Worm (Caenorhabditis elegans): Measurements from ENCODE around the gene nkat-3.
A peak's percentile ranks its signal among the peaks of the same experiment; 100 is the strongest.

The nkat-3 gene

ce11 chrX:15492759-15493158 is 51.2 kb downstream of the nkat-3 start (continued):
- TF ChIP-seq akir-1 (GFP tag; optimal IDR thresholded peaks at IDR 0.05) = no peak
- TF ChIP-seq ZK185.1 (tag; optimal IDR thresholded peaks at IDR 0.05; ENCODE audit: poor library complexity, severe bottlenecking) = peak; percentile 49
- TF ChIP-seq F52B5.7 (tag; optimal IDR thresholded peaks at IDR 0.05) = no peak
- 0 out of 2 replicates have a peak, but pooled peaks have one; percentile 13 for TF ChIP-seq Y67H2A.10 (GFP tag; conservative IDR thresholded peaks at IDR 0.05)
- TF ChIP-seq F23B12.7 (tag; optimal IDR thresholded peaks at IDR 0.05; ENCODE audit: insufficient read depth) = no peak
- no peak for TF ChIP-seq hrde-1 (tag; optimal IDR thresholded peaks at IDR 0.05; ENCODE audit: borderline replicate concordance)
- no peak for TF ChIP-seq ztf-28 (GFP tag; IDR thresholded peaks at IDR 0.05)
- TF ChIP-seq pha-4 (tag; optimal IDR thresholded peaks at IDR 0.05) = peak; percentile 55
- no peak for TF ChIP-seq ztf-3 (GFP tag; optimal IDR thresholded peaks at IDR 0.05)
- no peak for TF ChIP-seq madf-8 (GFP tag; conservative IDR thresholded peaks at IDR 0.05)
- TF ChIP-seq cebp-1 (GFP tag; IDR thresholded peaks at IDR 0.05) = peak; percentile 72; the same call in 1 of the 2 replicates
- TF ChIP-seq cebp-1 (tag; optimal IDR thresholded peaks at IDR 0.05) = peak; percentile 91
- TF ChIP-seq B0019.2 (GFP tag; conservative IDR thresholded peaks at IDR 0.05) = no peak
- no peak for TF ChIP-seq dpff-1 (tag; optimal IDR thresholded peaks at IDR 0.05)
- no peak for TF ChIP-seq ccch-3 (GFP tag; optimal IDR thresholded peaks at IDR 0.05)
- TF ChIP-seq zfh-2 (GFP tag; conservative IDR thresholded peaks at IDR 0.05) = peak; percentile 97
- TF ChIP-seq F10E7.11 (tag; optimal IDR thresholded peaks at IDR 0.05) = no peak
- TF ChIP-seq him-1 (tag; optimal IDR thresholded peaks at IDR 0.05) = no peak
- no peak for TF ChIP-seq lag-1 (GFP tag; IDR thresholded peaks at IDR 0.05)
- TF ChIP-seq hsf-1 (GFP tag; IDR thresholded peaks at IDR 0.05) = 0 out of 2 replicates have a peak, but pooled peaks have one; percentile 24
- peak; percentile 63 for TF ChIP-seq lin-54 (GFP tag; optimal IDR thresholded peaks at IDR 0.05)
- no peak for TF ChIP-seq bed-1 (GFP tag; IDR thresholded peaks at IDR 0.05)
- TF ChIP-seq ceh-40 (GFP tag; IDR thresholded peaks at IDR 0.05) = 0 out of 2 replicates have a peak, but pooled peaks have one; percentile 17
- no peak for TF ChIP-seq tbx-9 (tag; optimal IDR thresholded peaks at IDR 0.05; ENCODE audit: borderline replicate concordance)
- TF ChIP-seq tlf-1 (GFP tag; optimal IDR thresholded peaks at IDR 0.05) = peak; percentile 61
- TF ChIP-seq K11D2.4 (GFP tag; IDR thresholded peaks at IDR 0.05) = peak; percentile 85
- no peak for TF ChIP-seq egl-44 (GFP tag; IDR thresholded peaks at IDR 0.05)
- TF ChIP-seq C17E4.6 (GFP tag; IDR thresholded peaks at IDR 0.05) = no peak
- TF ChIP-seq Y53F4B.3 (GFP tag; IDR thresholded peaks at IDR 0.05) = no peak
- no peak for TF ChIP-seq nfya-2 (GFP tag; IDR thresholded peaks at IDR 0.05)
- no peak for TF ChIP-seq rpc-1 (optimal IDR thresholded peaks at IDR 0.05)
- TF ChIP-seq rpc-1 (tag; optimal IDR thresholded peaks at IDR 0.05) = no peak
- no peak for TF ChIP-seq ztf-22 (GFP tag; optimal IDR thresholded peaks at IDR 0.05)
- no peak for TF ChIP-seq ztf-6 (GFP tag; IDR thresholded peaks at IDR 0.05)
- 0 out of 2 replicates have a peak, but pooled peaks have one; percentile 31 for TF ChIP-seq attf-3 (GFP tag; conservative IDR thresholded peaks at IDR 0.05)
- no peak for TF ChIP-seq T26A5.8 (tag; optimal IDR thresholded peaks at IDR 0.05)
- no peak for TF ChIP-seq athp-1 (tag; optimal IDR thresholded peaks at IDR 0.05)
- TF ChIP-seq B0261.1 (tag; optimal IDR thresholded peaks at IDR 0.05) = no peak
- TF ChIP-seq sea-2 (GFP tag; IDR thresholded peaks at IDR 0.05) = no peak
- no peak for TF ChIP-seq F57C9.4 (tag; optimal IDR thresholded peaks at IDR 0.05)
- peak; percentile 87 for TF ChIP-seq lin-40 (tag; optimal IDR thresholded peaks at IDR 0.05)
- TF ChIP-seq cebp-2 (GFP tag; IDR thresholded peaks at IDR 0.05) = no peak
- no peak for TF ChIP-seq ceh-91 (GFP tag; IDR thresholded peaks at IDR 0.05)
- TF ChIP-seq hlh-12 (tag; optimal IDR thresholded peaks at IDR 0.05) = no peak
- TF ChIP-seq rcor-1 (GFP tag; IDR thresholded peaks at IDR 0.05) = peak; percentile 60
- TF ChIP-seq nhr-90 (tag; optimal IDR thresholded peaks at IDR 0.05) = peak; percentile 32
- no peak for TF ChIP-seq ama-1 (optimal IDR thresholded peaks at IDR 0.05)
- TF ChIP-seq ama-1 (GFP tag; optimal IDR thresholded peaks at IDR 0.05) = no peak
- TF ChIP-seq ztf-18 (tag; optimal IDR thresholded peaks at IDR 0.05) = peak; percentile 95
- TF ChIP-seq Y95B8A.8 (GFP tag; IDR thresholded peaks at IDR 0.05) = no peak
